Fruit fly (Drosophila melanogaster): ENCODE measurements around the gene CG9919.

The CG9919 gene

dm6 chrX:16313078-16313875 is 17.3 kb downstream of the CG9919 start, which contains the start of the genes CG9915 and SWIP:
TSS of gene CG9915 (minus strand) at chrX:16313138.
TSS of gene SWIP (plus strand) at chrX:16313709.
- TF ChIP-seq insv (optimal IDR thresholded peaks at IDR 0.05): no peak

- TF ChIP-seq psq (optimal IDR thresholded peaks at IDR 0.05): no peak
- no peak for TF ChIP-seq Myc (optimal IDR thresholded peaks at IDR 0.05)
Observed at dm6 chrX:16309764-16310163, 20.8 kb downstream of the CG9919 start.

dm6 chrX:16308953-16309352 is 21.6 kb downstream of the CG9919 start:
- TF ChIP-seq h (optimal IDR thresholded peaks at IDR 0.05): no peak
- TF ChIP-seq Myc (optimal IDR thresholded peaks at IDR 0.05): no peak
- TF ChIP-seq psq (optimal IDR thresholded peaks at IDR 0.05): no peak
- no peak for TF ChIP-seq insv (optimal IDR thresholded peaks at IDR 0.05)
- no peak for TF ChIP-seq ttk (optimal IDR thresholded peaks at IDR 0.05)

- TF ChIP-seq h (optimal IDR thresholded peaks at IDR 0.05): no peak
- TF ChIP-seq ttk (optimal IDR thresholded peaks at IDR 0.05): no peak
- TF ChIP-seq insv (optimal IDR thresholded peaks at IDR 0.05): no peak
- TF ChIP-seq psq (optimal IDR thresholded peaks at IDR 0.05): no peak
- TF ChIP-seq Myc (optimal IDR thresholded peaks at IDR 0.05): no peak
- no peak for TF ChIP-seq Sin3A (optimal IDR thresholded peaks at IDR 0.05)
Observed at dm6 chrX:16308310-16308918, 22.1 kb downstream of the CG9919 start, which contains the start of gene Had1. TSS of gene Had1 (minus strand) at chrX:16308667.

dm6 chrX:16303636-16304035 is 26.9 kb downstream of the CG9919 start, which contains the start of gene CG3679:
TSS of gene CG3679 (plus strand) at chrX:16303870.
- TF ChIP-seq Sin3A (optimal IDR thresholded peaks at IDR 0.05) (no peak), h (optimal IDR thresholded peaks at IDR 0.05) (no peak), Myc (optimal IDR thresholded peaks at IDR 0.05) (no peak), insv (optimal IDR thresholded peaks at IDR 0.05) (no peak), psq (optimal IDR thresholded peaks at IDR 0.05) (no peak), ttk (optimal IDR thresholded peaks at IDR 0.05) (no peak)

- TF ChIP-seq Sin3A (optimal IDR thresholded peaks at IDR 0.05) (no peak), ttk (optimal IDR thresholded peaks at IDR 0.05) (no peak), insv (optimal IDR thresholded peaks at IDR 0.05) (no peak), h (optimal IDR thresholded peaks at IDR 0.05) (no peak), psq (optimal IDR thresholded peaks at IDR 0.05) (no peak), Myc (optimal IDR thresholded peaks at IDR 0.05) (no peak)
Observed at dm6 chrX:16297618-16298017, 32.9 kb downstream of the CG9919 start, which contains the start of gene ERp44. TSS of gene ERp44 (minus strand) at chrX:16297718.

dm6 chrX:16296423-16297292 is 33.9 kb downstream of the CG9919 start, which contains the start of gene CG3632:
TSS of gene CG3632 (plus strand) at chrX:16296671.
- TF ChIP-seq Sin3A (optimal IDR thresholded peaks at IDR 0.05): no peak
- no peak for TF ChIP-seq psq (optimal IDR thresholded peaks at IDR 0.05)
- TF ChIP-seq insv (optimal IDR thresholded peaks at IDR 0.05): no peak
- no peak for TF ChIP-seq ttk (optimal IDR thresholded peaks at IDR 0.05)
- no peak for TF ChIP-seq Myc (optimal IDR thresholded peaks at IDR 0.05)
- TF ChIP-seq h (optimal IDR thresholded peaks at IDR 0.05): no peak

dm6 chrX:16292646-16293045 is 37.9 kb downstream of the CG9919 start:
- no peak for TF ChIP-seq ttk (optimal IDR thresholded peaks at IDR 0.05)
- TF ChIP-seq insv (optimal IDR thresholded peaks at IDR 0.05): no peak
- no peak for TF ChIP-seq Myc (optimal IDR thresholded peaks at IDR 0.05)
- TF ChIP-seq h (optimal IDR thresholded peaks at IDR 0.05): no peak
- no peak for TF ChIP-seq psq (optimal IDR thresholded peaks at IDR 0.05)

dm6 chrX:16288999-16289398 is 41.6 kb downstream of the CG9919 start:
- no peak for TF ChIP-seq Sin3A (optimal IDR thresholded peaks at IDR 0.05)
- TF ChIP-seq h (optimal IDR thresholded peaks at IDR 0.05): no peak
- no peak for TF ChIP-seq psq (optimal IDR thresholded peaks at IDR 0.05)
- no peak for TF ChIP-seq insv (optimal IDR thresholded peaks at IDR 0.05)
- no peak for TF ChIP-seq Myc (optimal IDR thresholded peaks at IDR 0.05)
- TF ChIP-seq ttk (optimal IDR thresholded peaks at IDR 0.05): no peak

- TF ChIP-seq psq (optimal IDR thresholded peaks at IDR 0.05): no peak
- no peak for TF ChIP-seq insv (optimal IDR thresholded peaks at IDR 0.05)
- TF ChIP-seq h (optimal IDR thresholded peaks at IDR 0.05): no peak
- no peak for TF ChIP-seq ttk (optimal IDR thresholded peaks at IDR 0.05)
- no peak for TF ChIP-seq Myc (optimal IDR thresholded peaks at IDR 0.05)
- no peak for TF ChIP-seq Sin3A (optimal IDR thresholded peaks at IDR 0.05)
Observed at dm6 chrX:16288492-16288964, 42.0 kb downstream of the CG9919 start, which contains the start of the genes CG32576 and caz. TSS of gene CG32576 (minus strand) at chrX:16288533. TSS of gene caz (plus strand) at chrX:16288810.

- TF ChIP-seq Myc (optimal IDR thresholded peaks at IDR 0.05): no peak
- TF ChIP-seq insv (optimal IDR thresholded peaks at IDR 0.05): no peak
- no peak for TF ChIP-seq psq (optimal IDR thresholded peaks at IDR 0.05)
- TF ChIP-seq ttk (optimal IDR thresholded peaks at IDR 0.05): no peak
- TF ChIP-seq Sin3A (optimal IDR thresholded peaks at IDR 0.05): no peak
- no peak for TF ChIP-seq h (optimal IDR thresholded peaks at IDR 0.05)
Observed at dm6 chrX:16286083-16286666, 44.4 kb downstream of the CG9919 start, which contains the start of gene UQCR-14. TSS of gene UQCR-14 (plus strand) at chrX:16286288.
